Worm (Caenorhabditis elegans): ENCODE measurements around the gene hpo-8.

ce11 chrV:6839008-6839407 lies at the start of gene hpo-8:
- TF ChIP-seq R02D3.7 (tag; optimal IDR thresholded peaks at IDR 0.05) (no peak), nhr-237 (tag; optimal IDR thresholded peaks at IDR 0.05) (no peak), nhr-28 (tag; optimal IDR thresholded peaks at IDR 0.05) (peak; percentile 56), ama-1 (optimal IDR thresholded peaks at IDR 0.05) (no peak), lin-38 (GFP tag; IDR thresholded peaks at IDR 0.05) (no peak), ctbp-1 (GFP tag; IDR thresholded peaks at IDR 0.05) (no peak), nhr-11 (tag; optimal IDR thresholded peaks at IDR 0.05) (no peak), dpl-1 (GFP tag; optimal IDR thresholded peaks at IDR 0.05) (no peak), unc-130 (GFP tag; optimal IDR thresholded peaks at IDR 0.05) (no peak), nhr-48 (tag; optimal IDR thresholded peaks at IDR 0.05) (no peak), madf-5 (GFP tag; IDR thresholded peaks at IDR 0.05) (no peak), ZK546.5 (tag; optimal IDR thresholded peaks at IDR 0.05) (no peak)

Data from whole organism, L4 larva.